Worm (Caenorhabditis elegans): Measurements from ENCODE around the gene fbxa-94.

ce11 chrV:15572613-15573012 is at the start of gene fbxa-94:
- TF ChIP-seq him-1 (tag; optimal IDR thresholded peaks at IDR 0.05) (no peak), dao-5 (tag; optimal IDR thresholded peaks at IDR 0.05) (no peak), W03F9.2 (tag; optimal IDR thresholded peaks at IDR 0.05) (no peak)
